Worm (Caenorhabditis elegans) whole organism, early embryonic: ENCODE measurements around the gene K10B4.3.

Source experiments
- B0310.2 ChIP-seq: sonication (generic microtip); optimal IDR thresholded peaks from 2 replicates; lab custom pipeline; 2016; ENCODE audit warnings: mild to moderate bottlenecking, missing genetic modification characterization, missing compliant biosample characterization
- aly-1 ChIP-seq: sonication (generic microtip); optimal IDR thresholded peaks from 2 replicates; lab custom pipeline; 2016; ENCODE audit warnings: missing genetic modification characterization, missing compliant biosample characterization
- ama-1 ChIP-seq: fragments of 150-350 bp; optimal IDR thresholded peaks from 2 replicates; lab custom pipeline; 2014
- ceh-36 ChIP-seq: sonication (generic microtip); optimal IDR thresholded peaks from 2 replicates; lab custom pipeline; 2016; ENCODE audit warnings: missing genetic modification characterization, inconsistent platforms, missing compliant biosample characterization
- flt-1 ChIP-seq: fragments of 200-800 bp; sonication (Bioruptor generic); IDR thresholded peaks from 2 replicates; pipeline ENCODE4 v1.3.6; 2022; ENCODE audit warnings: missing genetic modification characterization, missing compliant biosample characterization
- hmg-4 ChIP-seq: fragments of 200-800 bp; sonication (Bioruptor generic); optimal IDR thresholded peaks from 2 replicates; lab custom pipeline; 2018; ENCODE audit warnings: mild to moderate bottlenecking, missing genetic modification characterization, missing compliant biosample characterization
- pes-1 ChIP-seq: fragments of 200-800 bp; sonication (Bioruptor generic); IDR thresholded peaks from 2 replicates; pipeline ENCODE4 v1.3.6; 2022; ENCODE audit warnings: missing genetic modification reagents, missing genetic modification characterization, missing compliant biosample characterization
- scrt-1 ChIP-seq: fragments of 200-800 bp; sonication (Bioruptor generic); IDR thresholded peaks from 2 replicates; pipeline ENCODE4 v1.3.6; 2022; ENCODE audit warnings: missing genetic modification characterization, missing compliant biosample characterization
- tbx-11 ChIP-seq: fragments of 200-800 bp; sonication (Bioruptor generic); IDR thresholded peaks from 2 replicates; pipeline ENCODE4 v1.3.6; 2022; ENCODE audit warnings: missing genetic modification characterization, missing compliant biosample characterization
- tbx-37 ChIP-seq: fragments of 200-800 bp; sonication (Bioruptor generic); conservative IDR thresholded peaks from 2 replicates; pipeline ENCODE4 v1.3.6; 2022; ENCODE audit warnings: missing genetic modification reagents, missing genetic modification characterization, missing compliant biosample characterization
- tra-4 ChIP-seq: sonication (generic microtip); optimal IDR thresholded peaks from 2 replicates; lab custom pipeline; 2017; ENCODE audit warnings: missing genetic modification characterization, missing compliant biosample characterization

- no peak for TF ChIP-seq ama-1 (lab: Kevin White, UChicago)
- TF ChIP-seq scrt-1: no peak
- no peak for TF ChIP-seq ceh-36 (tag; lab: Kevin White, UChicago)
- no peak for TF ChIP-seq flt-1 (GFP tag; lab: Robert Waterston, UW)
- no peak for TF ChIP-seq pes-1 (GFP tag; lab: Robert Waterston, UW)
- TF ChIP-seq aly-1 (tag; lab: Kevin White, UChicago): no peak
- TF ChIP-seq B0310.2 (tag; lab: Kevin White, UChicago): no peak
- TF ChIP-seq tbx-11 (GFP tag; lab: Robert Waterston, UW): no peak
- no peak for TF ChIP-seq hmg-4 (GFP tag; lab: Kevin White, UChicago)
- no peak for TF ChIP-seq tra-4 (tag; lab: Kevin White, UChicago)
- no peak for TF ChIP-seq tbx-37 (GFP tag; lab: Robert Waterston, UW)
Observed at ce11 chrII:162182-162581, 41.2 kb upstream of the K10B4.3 start, which contains the start of gene etr-1.
